Worm (Caenorhabditis elegans): Measurements from ENCODE around the gene F11D5.6.

ce11 chrX:3285448-3285847 is 40.6 kb downstream of the F11D5.6 start:
- TF ChIP-seq elt-3 (tag; optimal IDR thresholded peaks at IDR 0.05) (no peak), pha-4 (tag; optimal IDR thresholded peaks at IDR 0.05) (no peak), flh-1 (GFP tag; optimal IDR thresholded peaks at IDR 0.05) (no peak), lin-32 (GFP tag; optimal IDR thresholded peaks at IDR 0.05) (no peak), nhr-237 (tag; optimal IDR thresholded peaks at IDR 0.05) (no peak), ceh-39 (tag; optimal IDR thresholded peaks at IDR 0.05) (no peak), snpc-4 (tag; optimal IDR thresholded peaks at IDR 0.05) (no peak), M03D4.4 (tag; optimal IDR thresholded peaks at IDR 0.05) (no peak), ztf-11 (tag; optimal IDR thresholded peaks at IDR 0.05) (no peak), nhr-12 (tag; optimal IDR thresholded peaks at IDR 0.05) (no peak)
